Fruit fly (Drosophila melanogaster) whole organism, embryonic: ENCODE results near the gene mRpS33.
A peak's percentile ranks its signal among the peaks of the same experiment; 100 is the strongest.

Experiments used
- B-H2 ChIP-seq: fragments of 200-800 bp; sonication (Bioruptor generic); optimal IDR thresholded peaks from 2 replicates; lab custom pipeline; 2018; ENCODE audit warnings: missing biosample characterization, mild to moderate bottlenecking, missing genetic modification characterization
- Bdp1 ChIP-seq: fragments of 200-800 bp; sonication (Bioruptor generic); optimal IDR thresholded peaks from 3 replicates; lab custom pipeline; 2016; ENCODE audit warnings: missing biosample characterization, missing genetic modification characterization
- CG10979 ChIP-seq: fragments of 200-800 bp; sonication (Bioruptor generic); optimal IDR thresholded peaks from 2 replicates; lab custom pipeline; 2018; ENCODE audit warnings: missing biosample characterization, mild to moderate bottlenecking, missing genetic modification characterization, moderate library complexity
- CG11695 ChIP-seq: fragments of 200-800 bp; sonication (Bioruptor generic); IDR thresholded peaks from 3 replicates; pipeline ENCODE4 v1.3.6; 2022; ENCODE audit warnings: missing biosample characterization, missing genetic modification characterization
- CG11696 ChIP-seq: fragments of 200-800 bp; sonication (Bioruptor generic); IDR thresholded peaks from 2 replicates; pipeline ENCODE4 v1.3.6; 2022; ENCODE audit warnings: missing biosample characterization, missing genetic modification characterization
- CG13775 ChIP-seq: fragments of 200-800 bp; sonication (Bioruptor generic); optimal IDR thresholded peaks from 3 replicates; lab custom pipeline; 2017; ENCODE audit warnings: missing biosample characterization, mild to moderate bottlenecking, missing genetic modification characterization
- CG14441 ChIP-seq: fragments of 200-800 bp; sonication (Bioruptor generic); IDR thresholded peaks from 2 replicates; pipeline ENCODE4 v1.3.6; 2022; ENCODE audit warnings: missing biosample characterization, missing genetic modification characterization
- CG14860 ChIP-seq: fragments of 200-800 bp; sonication (Bioruptor generic); IDR thresholded peaks from 3 replicates; pipeline ENCODE4 v1.3.6; 2022; ENCODE audit warnings: missing biosample characterization, missing genetic modification characterization; ENCODE audit not compliant: partially characterized antibody
- CG1647 ChIP-seq: fragments of 200-800 bp; sonication (Bioruptor generic); optimal IDR thresholded peaks from 3 replicates; lab custom pipeline; 2016; ENCODE audit warnings: missing biosample characterization, missing genetic modification characterization
- CG16813 ChIP-seq: fragments of 200-800 bp; sonication (Bioruptor generic); IDR thresholded peaks from 3 replicates; pipeline ENCODE4 v1.3.6; 2022; ENCODE audit warnings: missing biosample characterization, missing genetic modification characterization; ENCODE audit not compliant: partially characterized antibody
- CG17802 ChIP-seq: fragments of 200-800 bp; sonication (Bioruptor generic); optimal IDR thresholded peaks from 2 replicates; lab custom pipeline; 2018; ENCODE audit warnings: missing biosample characterization, mild to moderate bottlenecking, missing genetic modification characterization, moderate library complexity
- CG2875 ChIP-seq: fragments of 200-800 bp; sonication (Bioruptor generic); optimal IDR thresholded peaks from 2 replicates; lab custom pipeline; 2017; ENCODE audit warnings: missing biosample characterization, mild to moderate bottlenecking, missing genetic modification characterization, missing genetic modification reagents
- CG31365 ChIP-seq: fragments of 200-800 bp; sonication (Bioruptor generic); optimal IDR thresholded peaks from 2 replicates; lab custom pipeline; 2018; ENCODE audit warnings: missing biosample characterization, mild to moderate bottlenecking, missing genetic modification characterization
- CG31441 ChIP-seq: fragments of 200-800 bp; sonication (Bioruptor generic); IDR thresholded peaks from 2 replicates; pipeline ENCODE4 v1.3.6; 2022; ENCODE audit warnings: missing biosample characterization, missing genetic modification characterization
- CG4854 ChIP-seq: fragments of 200-800 bp; sonication (Bioruptor generic); optimal IDR thresholded peaks from 2 replicates; lab custom pipeline; 2016; ENCODE audit warnings: missing biosample characterization, missing genetic modification characterization, inconsistent platforms
- CG6683 ChIP-seq: fragments of 200-800 bp; sonication (Bioruptor generic); optimal IDR thresholded peaks from 2 replicates; lab custom pipeline; 2017; ENCODE audit warnings: missing biosample characterization, mild to moderate bottlenecking, missing genetic modification characterization, missing genetic modification reagents
- CG6765 ChIP-seq: fragments of 200-800 bp; sonication (Bioruptor generic); optimal IDR thresholded peaks from 3 replicates; lab custom pipeline; 2017; ENCODE audit warnings: missing biosample characterization, mild to moderate bottlenecking, missing genetic modification characterization
- CG8281 ChIP-seq: fragments of 200-800 bp; sonication (Bioruptor generic); optimal IDR thresholded peaks from 2 replicates; lab custom pipeline; 2018; ENCODE audit warnings: missing biosample characterization, mild to moderate bottlenecking, missing genetic modification characterization, moderate library complexity
- CG8765 ChIP-seq: fragments of 200-800 bp; sonication (Bioruptor generic); IDR thresholded peaks from 2 replicates; pipeline ENCODE4 v1.3.6; 2022; ENCODE audit warnings: missing biosample characterization, missing genetic modification characterization
- CG9817 ChIP-seq: fragments of 200-800 bp; sonication (Bioruptor generic); optimal IDR thresholded peaks from 2 replicates; lab custom pipeline; 2018; ENCODE audit warnings: missing biosample characterization, mild to moderate bottlenecking, missing genetic modification characterization, moderate library complexity
- Ets97D ChIP-seq: fragments of 200-800 bp; sonication (Bioruptor generic); optimal IDR thresholded peaks from 3 replicates; lab custom pipeline; 2016; ENCODE audit warnings: missing biosample characterization, missing genetic modification characterization
- Fer3 ChIP-seq: fragments of 200-800 bp; sonication (Bioruptor generic); optimal IDR thresholded peaks from 2 replicates; lab custom pipeline; 2018; ENCODE audit warnings: missing biosample characterization, mild to moderate bottlenecking, missing genetic modification characterization, moderate library complexity
- Hand ChIP-seq: fragments of 200-800 bp; sonication (Bioruptor generic); optimal IDR thresholded peaks from 2 replicates; lab custom pipeline; 2017; ENCODE audit warnings: mild to moderate bottlenecking, missing biosample characterization, missing genetic modification reagents, missing genetic modification characterization
- HmgD ChIP-seq: fragments of 200-800 bp; sonication (Bioruptor generic); optimal IDR thresholded peaks from 3 replicates; lab custom pipeline; 2016; ENCODE audit warnings: missing biosample characterization, missing genetic modification characterization
- Hr78 ChIP-seq, 2 experiments: fragments of 200-800 bp in 1 of 2; fragments of >200 bp in 1 of 2; sonication (Bioruptor generic) in 1 of 2; optimal IDR thresholded peaks; 2 replicates each; lab custom pipeline; 2017 to 2019; ENCODE audit warnings: missing biosample characterization in 2 of 2, missing genetic modification characterization in 2 of 2, mild to moderate bottlenecking in 1 of 2, moderate library complexity in 1 of 2
- MBD-R2 ChIP-seq: fragments of 200-800 bp; sonication (Bioruptor generic); IDR thresholded peaks from 2 replicates; pipeline ENCODE4 v1.3.6; 2022; ENCODE audit warnings: missing biosample characterization, missing genetic modification characterization
- NC2β ChIP-seq: fragments of 200-800 bp; sonication (Bioruptor generic); optimal IDR thresholded peaks from 2 replicates; lab custom pipeline; 2016; ENCODE audit warnings: missing biosample characterization, missing genetic modification characterization
- NFAT ChIP-seq: fragments of 200-800 bp; sonication (Bioruptor generic); IDR thresholded peaks from 2 replicates; pipeline ENCODE4 v1.3.6; 2022; ENCODE audit warnings: missing biosample characterization, missing genetic modification characterization
- Opbp ChIP-seq: fragments of 200-800 bp; sonication (Bioruptor generic); IDR thresholded peaks from 3 replicates; pipeline ENCODE4 v1.3.6; 2022; ENCODE audit warnings: missing biosample characterization, missing genetic modification characterization; ENCODE audit not compliant: partially characterized antibody
- Ssrp ChIP-seq: fragments of 200-800 bp; sonication (Bioruptor generic); optimal IDR thresholded peaks from 2 replicates; lab custom pipeline; 2018; ENCODE audit warnings: missing biosample characterization, mild to moderate bottlenecking, missing genetic modification characterization, moderate library complexity
- Stat92E ChIP-seq, 3 experiments: fragments of >200 bp in 2 of 3; fragments of 200-800 bp in 1 of 3; sonication (Bioruptor generic) in 1 of 3; optimal IDR thresholded peaks; 2 replicates each; lab custom pipeline; 2017 to 2019; ENCODE audit warnings: missing biosample characterization in 3 of 3, missing genetic modification characterization in 3 of 3, mild to moderate bottlenecking in 1 of 3, moderate library complexity in 1 of 3
- Usf ChIP-seq: fragments of 200-800 bp; sonication (Bioruptor generic); optimal IDR thresholded peaks from 2 replicates; lab custom pipeline; 2017; ENCODE audit warnings: missing genotype, missing biosample characterization, missing genetic modification characterization
- az2 ChIP-seq: fragments of 200-800 bp; sonication (Bioruptor generic); optimal IDR thresholded peaks from 3 replicates; lab custom pipeline; 2016; ENCODE audit warnings: missing biosample characterization, missing genetic modification characterization
- caup ChIP-seq: fragments of 200-800 bp; sonication (Bioruptor generic); optimal IDR thresholded peaks from 3 replicates; lab custom pipeline; 2017; ENCODE audit warnings: missing biosample characterization, mild to moderate bottlenecking, missing genetic modification characterization, moderate library complexity; ENCODE audit not compliant: severe bottlenecking
- crp ChIP-seq, 2 experiments: fragments of 200-800 bp; sonication (Bioruptor generic); optimal IDR thresholded peaks; 2 replicates in 1 of 2; 3 replicates in 1 of 2; lab custom pipeline; 2017; ENCODE audit warnings: missing biosample characterization in 2 of 2, missing genetic modification characterization in 2 of 2, mild to moderate bottlenecking in 1 of 2, moderate library complexity in 1 of 2
- ewg ChIP-seq: fragments of 200-800 bp; sonication (Bioruptor generic); optimal IDR thresholded peaks from 3 replicates; lab custom pipeline; 2017; ENCODE audit warnings: mild to moderate bottlenecking, missing biosample characterization, missing genetic modification reagents, missing genetic modification characterization
- gcm ChIP-seq: fragments of 200-800 bp; sonication (Bioruptor generic); optimal IDR thresholded peaks from 2 replicates; lab custom pipeline; 2019; ENCODE audit warnings: missing biosample characterization, mild to moderate bottlenecking, missing genetic modification characterization, moderate library complexity
- gsb-n ChIP-seq: fragments of 200-800 bp; sonication (Bioruptor generic); optimal IDR thresholded peaks from 3 replicates; lab custom pipeline; 2018; ENCODE audit warnings: missing biosample characterization, mild to moderate bottlenecking, missing genetic modification characterization
- insv ChIP-seq, 2 experiments: fragments of 200-800 bp; sonication (Bioruptor generic); optimal IDR thresholded peaks; 3 replicates each; lab custom pipeline; 2016 to 2018; ENCODE audit warnings: missing biosample characterization in 2 of 2, missing genetic modification characterization in 2 of 2
- knrl ChIP-seq: fragments of 200-800 bp; sonication (Bioruptor generic); IDR thresholded peaks from 3 replicates; pipeline ENCODE4 v1.3.6; 2022; ENCODE audit warnings: missing biosample characterization, missing genetic modification characterization; ENCODE audit not compliant: partially characterized antibody
- oc ChIP-seq: fragments of 200-800 bp; sonication (Bioruptor generic); optimal IDR thresholded peaks from 2 replicates; lab custom pipeline; 2018; ENCODE audit warnings: missing biosample characterization, mild to moderate bottlenecking, missing genetic modification characterization, moderate library complexity
- rib ChIP-seq: fragments of 200-800 bp; sonication (Bioruptor generic); IDR thresholded peaks from 2 replicates; pipeline ENCODE4 v1.3.6; 2022; ENCODE audit warnings: missing biosample characterization, missing genetic modification characterization
- seq ChIP-seq: fragments of 200-800 bp; sonication (Bioruptor generic); IDR thresholded peaks from 2 replicates; pipeline ENCODE4 v1.3.6; 2022; ENCODE audit warnings: missing biosample characterization, missing genetic modification characterization
- slp2 ChIP-seq: fragments of 200-800 bp; sonication (Bioruptor generic); optimal IDR thresholded peaks from 2 replicates; lab custom pipeline; 2016; ENCODE audit warnings: missing biosample characterization, missing genetic modification characterization
- stc ChIP-seq: fragments of 200-800 bp; sonication (Bioruptor generic); IDR thresholded peaks from 2 replicates; pipeline ENCODE4 v1.3.6; 2022; ENCODE audit warnings: missing biosample characterization, missing genetic modification characterization
- tin ChIP-seq: fragments of 200-800 bp; sonication (Bioruptor generic); optimal IDR thresholded peaks from 3 replicates; lab custom pipeline; 2016; ENCODE audit warnings: missing biosample characterization, missing genetic modification characterization
- vfl ChIP-seq: fragments of 200-800 bp; sonication (Bioruptor generic); optimal IDR thresholded peaks from 2 replicates; lab custom pipeline; 2016; ENCODE audit warnings: missing biosample characterization, missing genetic modification characterization
- vvl ChIP-seq: fragments of 200-800 bp; sonication (Bioruptor generic); IDR thresholded peaks from 2 replicates; pipeline ENCODE4 v1.3.6; 2022; ENCODE audit warnings: missing biosample characterization, missing genetic modification characterization
- zf30C ChIP-seq: fragments of 200-800 bp; sonication (Bioruptor generic); optimal IDR thresholded peaks from 3 replicates; lab custom pipeline; 2018; ENCODE audit warnings: missing biosample characterization, mild to moderate bottlenecking, missing genetic modification characterization

The mRpS33 gene

DNA sequence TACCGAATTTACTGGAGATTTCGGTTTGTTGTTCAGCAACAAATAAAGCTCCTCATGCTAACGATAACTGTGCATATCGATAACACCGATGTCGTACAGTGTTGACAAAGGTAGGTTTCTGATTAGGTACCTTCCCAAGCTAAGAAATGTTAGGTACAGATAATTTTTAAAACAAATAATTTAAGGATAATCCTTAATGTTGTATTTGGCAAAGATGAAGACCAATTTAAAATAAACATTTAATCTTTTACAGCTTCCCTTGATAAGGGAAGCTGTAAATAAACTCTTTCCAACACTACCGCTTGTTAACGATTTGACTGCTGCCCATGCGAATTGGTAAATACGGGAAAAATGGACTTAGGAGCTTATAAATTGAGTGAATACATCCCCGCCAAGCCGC is 6.5 kb upstream of the mRpS33 start, which contains the start of the genes Ttc1 and CG14882 (continued):
- TF ChIP-seq CG9817 (tag; lab: Kevin White, UChicago) (peak; percentile 80), NFAT (GFP tag; lab: Robert Waterston, UW) (peak; percentile 82), CG10979 (tag; lab: Kevin White, UChicago) (peak; percentile 74), knrl (GFP tag; lab: Robert Waterston, UW) (peak; percentile 36; the same call in 2 of the 3 replicates), vfl (peak; percentile 84), Hand (GFP tag; lab: Kevin White, UChicago) (peak; percentile 62), CG2875 (GFP tag; lab: Kevin White, UChicago) (peak; percentile 63), Opbp (GFP tag; lab: Robert Waterston, UW) (peak; percentile 42; the same call in 1 of the 3 replicates), seq (GFP tag; lab: Robert Waterston, UW) (peak; percentile 91), gcm (GFP tag; lab: Kevin White, UChicago) (peak; percentile 76), CG11695 (GFP tag; lab: Robert Waterston, UW) (peak; percentile 86), CG31365 (no peak), Stat92E (GFP tag; optimal IDR thresholded peaks at IDR 0.05; lab: Kevin White, UChicago) (peak in 1 of 3 experiments; percentile 17), rib (peak; percentile 80), insv (GFP tag; optimal IDR thresholded peaks at IDR 0.05; lab: Kevin White, UChicago) (peak in 1 of 2 experiments; percentile 28), CG8765 (GFP tag; lab: Robert Waterston, UW) (no peak), ewg (peak; percentile 58), CG17802 (no peak), Bdp1 (GFP tag; lab: Kevin White, UChicago) (peak; percentile 73), Fer3 (tag; lab: Kevin White, UChicago) (peak; percentile 76), crp (GFP tag; optimal IDR thresholded peaks at IDR 0.05; lab: Kevin White, UChicago) (peak in 1 of 2 experiments; percentile 57), oc (tag; lab: Kevin White, UChicago) (no peak), Ssrp (tag; lab: Kevin White, UChicago) (peak; percentile 75), CG4854 (GFP tag; lab: Kevin White, UChicago) (peak; percentile 66), CG13775 (peak; percentile 85), Usf (GFP tag; lab: Kevin White, UChicago) (peak; percentile 43), HmgD (GFP tag; lab: Kevin White, UChicago) (no peak), slp2 (GFP tag; lab: Kevin White, UChicago) (peak; percentile 48), CG14441 (GFP tag; lab: Robert Waterston, UW) (peak; percentile 90), az2 (GFP tag; lab: Kevin White, UChicago) (peak; percentile 90), zf30C (no peak), B-H2 (peak; percentile 62), CG11696 (GFP tag; lab: Robert Waterston, UW) (peak; percentile 48), vvl (GFP tag; lab: Robert Waterston, UW) (peak; percentile 92), CG6765 (peak; percentile 58), CG1647 (GFP tag; lab: Kevin White, UChicago) (peak; percentile 83), MBD-R2 (GFP tag; lab: Robert Waterston, UW) (peak; percentile 93), Hr78 (GFP tag; optimal IDR thresholded peaks at IDR 0.05; lab: Kevin White, UChicago) (no peak), CG31441 (peak; percentile 79), gsb-n (tag; lab: Kevin White, UChicago) (peak; percentile 74), tin (GFP tag; lab: Kevin White, UChicago) (peak; percentile 67), NC2β (GFP tag; lab: Kevin White, UChicago) (peak; percentile 59), caup (GFP tag; lab: Kevin White, UChicago) (peak; percentile 83), Ets97D (GFP tag; lab: Kevin White, UChicago) (peak; percentile 89), CG14860 (0 out of 3 replicates have a peak, but pooled peaks have one; percentile 6), CG8281 (no peak), CG6683 (GFP tag; lab: Kevin White, UChicago) (peak; percentile 51), CG16813 (peak; percentile 43; the same call in 2 of the 3 replicates), stc (GFP tag; lab: Robert Waterston, UW) (peak; percentile 76)
